Worm (Caenorhabditis elegans): ENCODE results near the gene cnd-1.

DNA sequence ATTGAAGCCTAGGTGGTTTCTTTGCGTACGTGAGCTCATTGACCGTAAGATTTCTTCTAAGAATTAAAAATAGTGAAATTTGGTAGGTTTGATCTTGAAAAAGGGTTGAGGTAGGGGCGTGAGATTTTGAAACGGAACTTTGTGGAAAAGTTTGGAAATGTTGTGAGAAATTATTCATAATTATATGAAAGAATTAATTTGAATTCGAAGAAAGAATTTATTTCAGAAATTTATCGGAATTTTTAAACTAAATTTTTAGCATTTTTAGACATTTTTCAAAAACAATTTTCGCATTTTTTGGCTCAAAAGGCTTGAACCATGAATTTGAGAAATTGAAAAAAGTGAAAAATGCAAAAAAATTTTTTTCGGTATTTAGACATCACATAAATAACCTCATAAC, 30.3 kb downstream of the cnd-1 start:
- TF ChIP-seq crh-2 (tag; optimal IDR thresholded peaks at IDR 0.05) (no peak), lsy-2 (tag; optimal IDR thresholded peaks at IDR 0.05) (no peak), nhr-11 (tag; optimal IDR thresholded peaks at IDR 0.05) (no peak), elt-3 (tag; optimal IDR thresholded peaks at IDR 0.05) (no peak), nhr-25 (tag; optimal IDR thresholded peaks at IDR 0.05) (no peak), unc-62 (GFP tag; optimal IDR thresholded peaks at IDR 0.05) (no peak)
